Fruit fly (Drosophila melanogaster) whole organism, embryonic: ENCODE data around the gene CG42399.

Source experiments
- CG10654 ChIP-seq: fragments of 200-800 bp; sonication (Bioruptor generic); optimal IDR thresholded peaks from 2 replicates; lab custom pipeline; 2016; ENCODE audit warnings: missing biosample characterization, missing genetic modification characterization
- CG10959 ChIP-seq: fragments of 200-800 bp; sonication (Bioruptor generic); IDR thresholded peaks from 2 replicates; pipeline ENCODE4 v1.3.6; 2022; ENCODE audit warnings: missing biosample characterization, missing genetic modification characterization
- CG11723 ChIP-seq: fragments of 200-800 bp; sonication (Bioruptor generic); optimal IDR thresholded peaks from 2 replicates; lab custom pipeline; 2017; ENCODE audit warnings: missing biosample characterization, mild to moderate bottlenecking, missing genetic modification characterization
- CG12391 ChIP-seq: fragments of 200-800 bp; sonication (Bioruptor generic); optimal IDR thresholded peaks from 3 replicates; lab custom pipeline; 2018; ENCODE audit warnings: missing biosample characterization, mild to moderate bottlenecking, missing genetic modification characterization, moderate library complexity
- CG13624 ChIP-seq: fragments of 200-800 bp; sonication (Bioruptor generic); optimal IDR thresholded peaks from 2 replicates; lab custom pipeline; 2016; ENCODE audit warnings: missing biosample characterization, missing genetic modification characterization
- CG14965 ChIP-seq: fragments of 200-800 bp; sonication (Bioruptor generic); optimal IDR thresholded peaks from 2 replicates; lab custom pipeline; 2016; ENCODE audit warnings: missing biosample characterization, missing genetic modification characterization, borderline replicate concordance
- CG15479 ChIP-seq: fragments of 200-800 bp; sonication (Bioruptor generic); optimal IDR thresholded peaks from 3 replicates; lab custom pipeline; 2019; ENCODE audit warnings: missing biosample characterization, mild to moderate bottlenecking, missing genetic modification characterization, moderate library complexity
- CG18262 ChIP-seq: fragments of 200-800 bp; optimal IDR thresholded peaks from 3 replicates; lab custom pipeline; 2019; ENCODE audit warnings: missing biosample characterization, mild to moderate bottlenecking, missing genetic modification characterization, moderate library complexity
- CG2875 ChIP-seq: fragments of 200-800 bp; sonication (Bioruptor generic); optimal IDR thresholded peaks from 2 replicates; lab custom pipeline; 2017; ENCODE audit warnings: missing biosample characterization, mild to moderate bottlenecking, missing genetic modification characterization, missing genetic modification reagents
- CG3065 ChIP-seq: fragments of 200-800 bp; sonication (Bioruptor generic); optimal IDR thresholded peaks from 2 replicates; lab custom pipeline; 2016; ENCODE audit warnings: missing biosample characterization, missing genetic modification characterization
- CG33213 ChIP-seq: fragments of 200-800 bp; sonication (Bioruptor generic); optimal IDR thresholded peaks from 3 replicates; lab custom pipeline; 2016; ENCODE audit warnings: missing biosample characterization, missing genetic modification characterization
- CG4328 ChIP-seq: fragments of 200-800 bp; sonication (Bioruptor generic); optimal IDR thresholded peaks from 3 replicates; lab custom pipeline; 2017; ENCODE audit warnings: missing biosample characterization, missing genetic modification reagents, missing genetic modification characterization
- CG4617 ChIP-seq: fragments of 200-800 bp; sonication (Bioruptor generic); optimal IDR thresholded peaks from 3 replicates; lab custom pipeline; 2016; ENCODE audit warnings: missing biosample characterization, missing genetic modification characterization, borderline replicate concordance
- CG6175 ChIP-seq: fragments of 200-800 bp; sonication (Bioruptor generic); IDR thresholded peaks from 3 replicates; pipeline ENCODE4 v1.3.6; 2022; ENCODE audit warnings: missing biosample characterization, missing genetic modification characterization
- CG7372 ChIP-seq: fragments of 200-800 bp; sonication (Bioruptor generic); IDR thresholded peaks from 2 replicates; pipeline ENCODE4 v1.3.6; 2022; ENCODE audit warnings: missing biosample characterization, missing genetic modification characterization
- CoRest ChIP-seq: fragments of 200-800 bp; sonication (Bioruptor generic); optimal IDR thresholded peaks from 3 replicates; lab custom pipeline; 2018; ENCODE audit warnings: missing biosample characterization, mild to moderate bottlenecking, missing genetic modification characterization, moderate library complexity
- Dip3 ChIP-seq: fragments of 200-800 bp; sonication (Bioruptor generic); optimal IDR thresholded peaks from 3 replicates; lab custom pipeline; 2016; ENCODE audit warnings: missing biosample characterization, missing genetic modification characterization
- HHEX ChIP-seq: fragments of 200-800 bp; sonication (Bioruptor generic); optimal IDR thresholded peaks from 3 replicates; lab custom pipeline; 2017; ENCODE audit warnings: missing biosample characterization, mild to moderate bottlenecking, missing genetic modification characterization, missing genetic modification reagents
- HLHmδ ChIP-seq: fragments of 200-800 bp; sonication (Bioruptor generic); optimal IDR thresholded peaks from 2 replicates; lab custom pipeline; 2018; ENCODE audit warnings: missing biosample characterization, mild to moderate bottlenecking, missing genetic modification characterization, moderate library complexity
- Hey ChIP-seq: fragments of 200-800 bp; sonication (Bioruptor generic); optimal IDR thresholded peaks from 3 replicates; lab custom pipeline; 2018; ENCODE audit warnings: missing biosample characterization, mild to moderate bottlenecking, missing genetic modification characterization
- HmgZ ChIP-seq: fragments of 200-800 bp; sonication (Bioruptor generic); optimal IDR thresholded peaks from 2 replicates; lab custom pipeline; 2018; ENCODE audit warnings: missing biosample characterization, mild to moderate bottlenecking, missing genetic modification characterization
- Mad ChIP-seq: fragments of 200-800 bp; sonication (Bioruptor generic); optimal IDR thresholded peaks from 2 replicates; lab custom pipeline; 2016; ENCODE audit warnings: missing biosample characterization, missing genetic modification characterization
- NC2α ChIP-seq: fragments of 200-800 bp; sonication (Bioruptor generic); optimal IDR thresholded peaks from 2 replicates; lab custom pipeline; 2016; ENCODE audit warnings: missing biosample characterization, missing genetic modification characterization
- PHDP ChIP-seq: fragments of 200-800 bp; sonication (Bioruptor generic); optimal IDR thresholded peaks from 3 replicates; lab custom pipeline; 2018; ENCODE audit warnings: missing biosample characterization, mild to moderate bottlenecking, missing genetic modification characterization, moderate library complexity
- Side ChIP-seq: fragments of 200-800 bp; sonication (Bioruptor generic); optimal IDR thresholded peaks from 2 replicates; lab custom pipeline; 2016; ENCODE audit warnings: missing biosample characterization, missing genetic modification characterization
- Spps ChIP-seq: fragments of 200-800 bp; sonication (Bioruptor generic); optimal IDR thresholded peaks from 2 replicates; lab custom pipeline; 2018; ENCODE audit warnings: missing biosample characterization, mild to moderate bottlenecking, missing genetic modification characterization
- amos ChIP-seq: fragments of 200-800 bp; sonication (Bioruptor generic); IDR thresholded peaks from 2 replicates; pipeline ENCODE4 v1.3.6; 2022; ENCODE audit warnings: missing biosample characterization, missing genetic modification characterization; ENCODE audit not compliant: partially characterized antibody
- ara ChIP-seq: fragments of 200-800 bp; sonication (Bioruptor generic); IDR thresholded peaks from 2 replicates; pipeline ENCODE4 v1.3.6; 2022; ENCODE audit warnings: missing biosample characterization, missing genetic modification characterization
- ase ChIP-seq: fragments of 200-800 bp; sonication (Bioruptor generic); IDR thresholded peaks from 3 replicates; pipeline ENCODE4 v1.3.6; 2022; ENCODE audit warnings: missing biosample characterization, missing genetic modification characterization
- br ChIP-seq: fragments of >200 bp; optimal IDR thresholded peaks from 2 replicates; lab custom pipeline; 2017
- caup ChIP-seq: fragments of 200-800 bp; sonication (Bioruptor generic); optimal IDR thresholded peaks from 3 replicates; lab custom pipeline; 2017; ENCODE audit warnings: missing biosample characterization, mild to moderate bottlenecking, missing genetic modification characterization, moderate library complexity; ENCODE audit not compliant: severe bottlenecking
- chm ChIP-seq: fragments of 200-800 bp; sonication (Bioruptor generic); IDR thresholded peaks from 2 replicates; pipeline ENCODE4 v1.3.6; 2022; ENCODE audit warnings: missing biosample characterization, missing genetic modification characterization
- danr ChIP-seq: fragments of 200-800 bp; sonication (Bioruptor generic); IDR thresholded peaks from 2 replicates; pipeline ENCODE4 v1.3.6; 2022; ENCODE audit warnings: missing biosample characterization, missing genetic modification characterization
- disco-r ChIP-seq: fragments of 200-800 bp; sonication (Bioruptor generic); optimal IDR thresholded peaks from 2 replicates; lab custom pipeline; 2016; ENCODE audit warnings: missing biosample characterization, missing genetic modification characterization
- dysf ChIP-seq: fragments of 200-800 bp; sonication (Bioruptor generic); IDR thresholded peaks from 3 replicates; pipeline ENCODE4 v1.3.6; 2022; ENCODE audit warnings: missing biosample characterization, missing genetic modification characterization
- fd64A ChIP-seq: fragments of 200-800 bp; sonication (Bioruptor generic); optimal IDR thresholded peaks from 3 replicates; lab custom pipeline; 2018; ENCODE audit warnings: missing biosample characterization, mild to moderate bottlenecking, missing genetic modification characterization
- fd96Cb ChIP-seq: fragments of 200-800 bp; sonication (Bioruptor generic); optimal IDR thresholded peaks from 2 replicates; lab custom pipeline; 2018; ENCODE audit warnings: missing biosample characterization, mild to moderate bottlenecking, missing genetic modification characterization, moderate library complexity
- lov ChIP-seq, 2 experiments: fragments of 200-800 bp in 1 of 2; fragments of >200 bp in 1 of 2; sonication (Bioruptor generic) in 1 of 2; IDR thresholded peaks in 1 of 2; optimal IDR thresholded peaks in 1 of 2; 2 replicates in 1 of 2; 3 replicates in 1 of 2; pipeline versions ENCODE4 v1.3.6 to Lab custom; 2017 to 2022; ENCODE audit warnings: missing biosample characterization in 1 of 2, missing genetic modification characterization in 1 of 2
- mirr ChIP-seq: fragments of 200-800 bp; sonication (Bioruptor generic); optimal IDR thresholded peaks from 3 replicates; lab custom pipeline; 2018; ENCODE audit warnings: missing biosample characterization, mild to moderate bottlenecking, missing genetic modification characterization
- nerfin-1 ChIP-seq: fragments of 200-800 bp; sonication (Bioruptor generic); optimal IDR thresholded peaks from 3 replicates; lab custom pipeline; 2019; ENCODE audit warnings: missing biosample characterization, mild to moderate bottlenecking, missing genetic modification characterization, moderate library complexity
- nmo ChIP-seq: fragments of 200-800 bp; sonication (Bioruptor generic); optimal IDR thresholded peaks from 2 replicates; lab custom pipeline; 2018; ENCODE audit warnings: missing biosample characterization, mild to moderate bottlenecking, missing genetic modification characterization, moderate library complexity
- prd ChIP-seq, 3 experiments: fragments of >200 bp in 2 of 3; fragments of 200-800 bp in 1 of 3; sonication (Bioruptor generic) in 1 of 3; optimal IDR thresholded peaks in 2 of 3; IDR thresholded peaks in 1 of 3; 2 replicates in 2 of 3; 3 replicates in 1 of 3; pipeline versions ENCODE4 v1.3.6 to Lab custom; 2017 to 2022; ENCODE audit warnings: missing biosample characterization in 1 of 3, missing genetic modification characterization in 1 of 3
- pzg ChIP-seq: fragments of 200-800 bp; sonication (Bioruptor generic); optimal IDR thresholded peaks from 3 replicates; lab custom pipeline; 2018; ENCODE audit warnings: missing biosample characterization, mild to moderate bottlenecking, missing genetic modification characterization, moderate library complexity
- repo ChIP-seq: fragments of 200-800 bp; sonication (Bioruptor generic); optimal IDR thresholded peaks from 2 replicates; lab custom pipeline; 2016; ENCODE audit warnings: missing biosample characterization, missing genetic modification characterization
- sisA ChIP-seq: fragments of 200-800 bp; sonication (Bioruptor generic); IDR thresholded peaks from 2 replicates; pipeline ENCODE4 v1.3.6; 2022; ENCODE audit warnings: missing biosample characterization, missing genetic modification characterization
- stwl ChIP-seq: fragments of 200-800 bp; sonication (Bioruptor generic); optimal IDR thresholded peaks from 3 replicates; lab custom pipeline; 2018; ENCODE audit warnings: missing biosample characterization, mild to moderate bottlenecking, missing genetic modification characterization, moderate library complexity
- ttk ChIP-seq: fragments of 200-800 bp; sonication (Bioruptor generic); IDR thresholded peaks from 2 replicates; pipeline ENCODE4 v2.1.2; 2022; ENCODE audit warnings: missing biosample characterization, missing genetic modification characterization
- vvl ChIP-seq: fragments of 200-800 bp; sonication (Bioruptor generic); IDR thresholded peaks from 2 replicates; pipeline ENCODE4 v1.3.6; 2022; ENCODE audit warnings: missing biosample characterization, missing genetic modification characterization

Gene CG42399

DNA sequence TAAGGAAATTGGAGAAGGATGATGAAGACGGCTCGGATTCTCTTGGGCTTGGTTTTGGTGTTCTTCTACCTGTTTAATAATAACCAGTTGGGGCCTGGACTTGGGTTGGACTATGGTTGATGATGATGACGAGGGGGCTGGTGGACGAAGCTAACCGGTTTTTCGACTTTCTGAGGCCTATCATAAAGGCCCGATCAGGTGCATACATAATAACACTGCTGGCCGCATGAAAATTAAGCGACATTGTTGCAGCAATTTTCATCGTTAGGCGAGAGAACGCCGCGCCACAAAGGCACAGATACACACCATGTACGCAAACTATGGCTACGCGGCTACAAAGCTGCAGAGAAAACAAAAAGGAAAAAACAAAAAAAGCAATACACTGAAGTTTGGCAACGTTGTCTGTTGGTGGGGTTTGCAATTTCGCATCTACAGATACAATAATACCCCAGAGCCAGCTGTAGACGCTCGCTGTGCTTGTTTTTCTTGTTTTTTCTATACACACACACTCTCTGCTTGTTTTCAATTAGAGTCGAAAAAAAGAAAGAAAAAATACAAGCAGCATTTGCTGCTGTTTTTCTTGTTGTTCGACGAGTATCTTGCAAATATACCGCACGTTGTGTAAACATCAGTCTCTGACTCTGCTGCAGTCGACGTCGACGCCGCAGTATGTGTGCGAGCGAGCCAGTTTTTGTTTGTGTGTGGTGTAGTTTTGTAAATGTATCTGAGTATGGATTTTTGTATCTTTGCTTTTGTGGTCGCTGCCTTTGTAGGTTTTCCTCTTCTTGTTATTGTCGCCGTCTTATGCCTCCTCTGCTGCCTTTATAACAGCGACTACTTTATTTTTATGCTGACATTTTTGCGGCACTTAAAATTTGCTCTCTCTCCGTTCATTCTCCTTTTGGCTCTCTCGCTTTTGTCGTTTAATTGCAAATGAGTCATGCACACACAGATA, 13.3 kb upstream of the CG42399 start (continued):
- TF ChIP-seq CG33213 (GFP tag; lab: Kevin White, UChicago) (peak; percentile 71), lov (optimal IDR thresholded peaks at IDR 0.05; lab: Kevin White, UChicago) (no peak), lov (GFP tag; IDR thresholded peaks at IDR 0.05; lab: Robert Waterston, UW) (no peak), CG10959 (GFP tag; lab: Robert Waterston, UW) (no peak), nerfin-1 (tag; lab: Kevin White, UChicago) (peak; percentile 73), repo (GFP tag; lab: Kevin White, UChicago) (peak; percentile 65), Mad (GFP tag; lab: Kevin White, UChicago) (peak; percentile 22), mirr (GFP tag; lab: Kevin White, UChicago) (peak; percentile 98), NC2α (GFP tag; lab: Kevin White, UChicago) (peak; percentile 41), ttk (GFP tag; lab: Robert Waterston, UW) (no peak), CG4328 (GFP tag; lab: Kevin White, UChicago) (peak; percentile 90), CG14965 (no peak), HLHmδ (GFP tag; lab: Kevin White, UChicago) (no peak), Hey (tag; lab: Kevin White, UChicago) (peak; percentile 82), sisA (GFP tag; lab: Robert Waterston, UW) (no peak), CG4617 (GFP tag; lab: Kevin White, UChicago) (no peak), CG6175 (GFP tag; lab: Robert Waterston, UW) (no peak), pzg (no peak), CG2875 (GFP tag; lab: Kevin White, UChicago) (peak; percentile 64), amos (GFP tag; lab: Robert Waterston, UW) (no peak), CG7372 (no peak), Side (GFP tag; lab: Kevin White, UChicago) (peak; percentile 87), nmo (GFP tag; lab: Kevin White, UChicago) (peak; percentile 33), CG13624 (peak; percentile 72), PHDP (peak; percentile 81), prd (optimal IDR thresholded peaks at IDR 0.05; lab: Kevin White, UChicago) (no peak), prd (GFP tag; IDR thresholded peaks at IDR 0.05; lab: Robert Waterston, UW) (no peak), fd96Cb (no peak), ase (GFP tag; lab: Robert Waterston, UW) (no peak), HHEX (GFP tag; lab: Kevin White, UChicago) (peak; percentile 86), vvl (GFP tag; lab: Robert Waterston, UW) (no peak), CG3065 (GFP tag; lab: Kevin White, UChicago) (peak; percentile 26), stwl (tag; lab: Kevin White, UChicago) (no peak), ara (GFP tag; lab: Robert Waterston, UW) (no peak), disco-r (GFP tag; lab: Kevin White, UChicago) (peak; percentile 41), Spps (peak; percentile 57), chm (GFP tag; lab: Robert Waterston, UW) (no peak), br (lab: Kevin White, UChicago) (no peak), caup (peak; percentile 92), fd64A (GFP tag; lab: Kevin White, UChicago) (peak; percentile 65), HmgZ (peak; percentile 89), CG15479 (GFP tag; lab: Kevin White, UChicago) (peak; percentile 87), CG18262 (peak; percentile 54), CG12391 (tag; lab: Kevin White, UChicago) (peak; percentile 61), dysf (GFP tag; lab: Robert Waterston, UW) (no peak), CoRest (peak; percentile 57), CG11723 (GFP tag; lab: Kevin White, UChicago) (peak; percentile 71), Dip3 (GFP tag; lab: Kevin White, UChicago) (peak; percentile 65), danr (GFP tag; lab: Robert Waterston, UW) (no peak), CG10654 (GFP tag; lab: Kevin White, UChicago) (peak; percentile 37)
